Worm (Caenorhabditis elegans) whole organism, L4 larva: ENCODE measurements around the gene rfc-1.

ENCODE experiments used
- F49E8.2 ChIP-seq: sonication (generic microtip); optimal IDR thresholded peaks from 2 replicates; lab custom pipeline; 2016; ENCODE audit warnings: missing compliant biosample characterization, mild to moderate bottlenecking, missing genetic modification characterization, borderline replicate concordance
- T26A8.4 ChIP-seq: fragments of 200-800 bp; sonication (Bioruptor generic); IDR thresholded peaks from 2 replicates; pipeline ENCODE4 v1.3.6; 2022; ENCODE audit warnings: missing genetic modification characterization, missing compliant biosample characterization
- Y105C5A.15 ChIP-seq: fragments of 200-800 bp; sonication (Bioruptor generic); IDR thresholded peaks from 2 replicates; pipeline ENCODE4 v1.3.6; 2022; ENCODE audit warnings: missing genetic modification characterization, missing compliant biosample characterization
- Y48G9A.11 ChIP-seq: fragments of 200-800 bp; sonication (Bioruptor generic); IDR thresholded peaks from 2 replicates; pipeline ENCODE4 v1.3.6; 2022; ENCODE audit warnings: missing genetic modification reagents, missing genetic modification characterization, missing compliant biosample characterization
- ZK546.5 ChIP-seq, 2 experiments: sonication (generic microtip); optimal IDR thresholded peaks; 2 replicates each; lab custom pipeline; 2017; ENCODE audit warnings: missing biosample characterization in 2 of 2, missing genetic modification characterization in 2 of 2
- aha-1 ChIP-seq: fragments of 150-350 bp; peaks from one replicate; lab custom pipeline; 2014; ENCODE audit warnings: missing biosample characterization, missing genetic modification characterization
- ama-1 ChIP-seq: fragments of 150-350 bp; optimal IDR thresholded peaks from 2 replicates; lab custom pipeline; 2014; ENCODE audit warnings: inconsistent platforms, mixed read lengths
- arid-1 ChIP-seq: fragments of 200-800 bp; sonication (Bioruptor generic); conservative IDR thresholded peaks from 2 replicates; pipeline ENCODE4 v1.3.6; 2022; ENCODE audit warnings: missing genetic modification reagents, missing genetic modification characterization, missing compliant biosample characterization
- ceh-44 ChIP-seq: fragments of 200-800 bp; sonication (Bioruptor generic); IDR thresholded peaks from 2 replicates; pipeline ENCODE4 v1.3.6; 2022; ENCODE audit warnings: missing genetic modification reagents, missing genetic modification characterization, missing compliant biosample characterization
- daf-12 ChIP-seq: fragments of 150-350 bp; optimal IDR thresholded peaks from 2 replicates; lab custom pipeline; 2014; ENCODE audit warnings: missing biosample characterization, missing genetic modification reagents, missing genetic modification characterization
- daf-16 ChIP-seq, 3 experiments: sonication (generic microtip); optimal IDR thresholded peaks; 2 replicates each; lab custom pipeline; 2016 to 2017; ENCODE audit warnings: missing genetic modification characterization in 3 of 3, missing genetic modification reagents in 3 of 3, mild to moderate bottlenecking in 2 of 3, missing compliant biosample characterization in 2 of 3, missing biosample characterization in 1 of 3, moderate library complexity in 1 of 3
- daf-19 ChIP-seq: fragments of 200-800 bp; sonication (Bioruptor generic); conservative IDR thresholded peaks from 2 replicates; pipeline ENCODE4 v1.3.6; 2022; ENCODE audit warnings: missing genetic modification characterization, missing compliant biosample characterization
- daf-8 ChIP-seq: fragments of 200-800 bp; sonication (Bioruptor generic); IDR thresholded peaks from 2 replicates; pipeline ENCODE4 v1.3.6; 2022; ENCODE audit warnings: missing genetic modification characterization, missing compliant biosample characterization
- dmd-6 ChIP-seq: fragments of 200-800 bp; sonication (Bioruptor generic); IDR thresholded peaks from 2 replicates; pipeline ENCODE4 v1.3.6; 2022; ENCODE audit warnings: missing genetic modification reagents, missing genetic modification characterization, missing compliant biosample characterization
- dmd-8 ChIP-seq: fragments of 200-800 bp; sonication (Bioruptor generic); IDR thresholded peaks from 2 replicates; pipeline ENCODE4 v1.3.6; 2022; ENCODE audit warnings: missing genetic modification characterization, missing compliant biosample characterization
- dpl-1 ChIP-seq: fragments of 150-350 bp; optimal IDR thresholded peaks from 2 replicates; lab custom pipeline; 2014; ENCODE audit warnings: missing biosample characterization, missing genetic modification reagents, missing genetic modification characterization
- egl-43 ChIP-seq: fragments of 200-800 bp; sonication (Bioruptor generic); IDR thresholded peaks from 2 replicates; pipeline ENCODE4 v1.3.6; 2022; ENCODE audit warnings: missing genetic modification reagents, missing genetic modification characterization, missing compliant biosample characterization
- hif-1 ChIP-seq, 2 experiments: sonication (generic microtip); optimal IDR thresholded peaks; 2 replicates each; lab custom pipeline; 2016 to 2017; ENCODE audit warnings: missing compliant biosample characterization in 2 of 2, missing genetic modification characterization in 2 of 2, missing genetic modification reagents in 2 of 2, missing genotype in 2 of 2, mild to moderate bottlenecking in 1 of 2
- hlh-11 ChIP-seq: fragments of 200-800 bp; sonication (Bioruptor generic); optimal IDR thresholded peaks from 2 replicates; lab custom pipeline; 2018; ENCODE audit warnings: mild to moderate bottlenecking, missing genetic modification characterization, missing compliant biosample characterization
- hlh-30 ChIP-seq: sonication (generic microtip); optimal IDR thresholded peaks from 2 replicates; lab custom pipeline; 2017; ENCODE audit warnings: antibody characterized with exemption, mild to moderate bottlenecking, missing genetic modification characterization, missing compliant biosample characterization; ENCODE audit not compliant: insufficient read depth
- lim-7 ChIP-seq: fragments of 200-800 bp; sonication (Bioruptor generic); IDR thresholded peaks from 2 replicates; pipeline ENCODE4 v1.3.6; 2022; ENCODE audit warnings: missing genetic modification characterization, missing compliant biosample characterization
- lin-1 ChIP-seq: fragments of 200-800 bp; sonication (Bioruptor generic); IDR thresholded peaks from 2 replicates; pipeline ENCODE4 v1.3.6; 2022; ENCODE audit warnings: missing genetic modification reagents, missing genetic modification characterization, missing compliant biosample characterization
- lin-29 ChIP-seq: fragments of 200-800 bp; sonication (Bioruptor generic); IDR thresholded peaks from 2 replicates; pipeline ENCODE4 v1.3.6; 2022; ENCODE audit warnings: missing genetic modification reagents, missing genetic modification characterization, missing compliant biosample characterization
- lin-38 ChIP-seq: fragments of 200-800 bp; sonication (Bioruptor generic); IDR thresholded peaks from 2 replicates; pipeline ENCODE4 v1.3.6; 2022; ENCODE audit warnings: missing genetic modification reagents, missing genetic modification characterization, missing compliant biosample characterization
- madf-5 ChIP-seq, 2 experiments: fragments of 200-800 bp; sonication (Bioruptor generic); IDR thresholded peaks; 2 replicates each; pipeline ENCODE4 v1.3.6; 2022; ENCODE audit warnings: missing compliant biosample characterization in 2 of 2, missing genetic modification characterization in 2 of 2
- madf-9 ChIP-seq: fragments of 200-800 bp; sonication (Bioruptor generic); conservative IDR thresholded peaks from 2 replicates; pipeline ENCODE4 v1.3.6; 2022; ENCODE audit warnings: missing genetic modification reagents, missing genetic modification characterization, missing compliant biosample characterization
- mdt-29 ChIP-seq: fragments of 200-800 bp; sonication (Bioruptor generic); IDR thresholded peaks from 2 replicates; pipeline ENCODE4 v1.3.6; 2022; ENCODE audit warnings: missing genetic modification reagents, missing genetic modification characterization, missing compliant biosample characterization
- mep-1 ChIP-seq: fragments of 150-350 bp; sonication (generic microtip); optimal IDR thresholded peaks from 3 replicates; lab custom pipeline; 2014; ENCODE audit warnings: missing biosample characterization, missing genetic modification characterization
- mes-2 ChIP-seq: sonication (generic microtip); optimal IDR thresholded peaks from 2 replicates; lab custom pipeline; 2016; ENCODE audit warnings: missing genotype, mild to moderate bottlenecking, missing genetic modification characterization, missing compliant biosample characterization; ENCODE audit not compliant: poor library complexity, severe bottlenecking
- nhr-102 ChIP-seq: sonication (generic microtip); optimal IDR thresholded peaks from 2 replicates; lab custom pipeline; 2016; ENCODE audit warnings: mild to moderate bottlenecking, missing genetic modification characterization, moderate library complexity, missing compliant biosample characterization
- nhr-6 ChIP-seq: fragments of 150-350 bp; optimal IDR thresholded peaks from 2 replicates; lab custom pipeline; 2014; ENCODE audit warnings: missing biosample characterization, missing genetic modification characterization
- php-3 ChIP-seq: fragments of 200-800 bp; sonication (Bioruptor generic); IDR thresholded peaks from 2 replicates; pipeline ENCODE4 v1.3.6; 2022; ENCODE audit warnings: missing genetic modification reagents, missing genetic modification characterization, missing compliant biosample characterization
- rbr-2 ChIP-seq: sonication (generic microtip); optimal IDR thresholded peaks from 2 replicates; lab custom pipeline; 2016; ENCODE audit warnings: missing genotype, missing genetic modification characterization, missing compliant biosample characterization
- snpc-4 ChIP-seq: fragments of 150-350 bp; optimal IDR thresholded peaks from 2 replicates; lab custom pipeline; 2014; ENCODE audit warnings: missing biosample characterization, missing genetic modification characterization
- spr-1 ChIP-seq: sonication (generic microtip); optimal IDR thresholded peaks from 2 replicates; lab custom pipeline; 2016; ENCODE audit warnings: mild to moderate bottlenecking, missing genetic modification characterization, missing compliant biosample characterization
- unc-130 ChIP-seq: sonication (generic microtip); optimal IDR thresholded peaks from 2 replicates; lab custom pipeline; 2016; ENCODE audit warnings: missing genetic modification reagents, missing genetic modification characterization, missing compliant biosample characterization
- unc-62 ChIP-seq, 3 experiments: fragments of 150-350 bp in 1 of 3; sonication (generic microtip); optimal IDR thresholded peaks in 2 of 3; peaks in 1 of 3; 1 replicate in 1 of 3; 2 replicates in 2 of 3; lab custom pipeline; 2014 to 2017; ENCODE audit warnings: missing biosample characterization in 3 of 3, missing genetic modification characterization in 3 of 3, missing genetic modification reagents in 3 of 3, missing genotype in 1 of 3
- vab-7 ChIP-seq: fragments of 200-800 bp; sonication (Bioruptor generic); IDR thresholded peaks from 2 replicates; pipeline ENCODE4 v1.3.6; 2022; ENCODE audit warnings: missing genetic modification reagents, missing genetic modification characterization, missing compliant biosample characterization
- zfp-3 ChIP-seq: fragments of 200-800 bp; sonication (Bioruptor generic); conservative IDR thresholded peaks from 2 replicates; pipeline ENCODE4 v1.3.6; 2022; ENCODE audit warnings: missing genetic modification reagents, missing genetic modification characterization, missing compliant biosample characterization
- zip-11 ChIP-seq: fragments of 200-800 bp; sonication (Bioruptor generic); IDR thresholded peaks from 2 replicates; pipeline ENCODE4 v1.3.6; 2022; ENCODE audit warnings: missing genetic modification characterization, missing compliant biosample characterization
- ztf-11 ChIP-seq: fragments of 150-350 bp; optimal IDR thresholded peaks from 2 replicates; lab custom pipeline; 2014; ENCODE audit warnings: missing biosample characterization, missing genetic modification characterization

The rfc-1 gene

ce11 chrV:14645817-14646789 is at the start of gene rfc-1, which contains the start of gene pmp-3:
Gene rfc-1 (minus strand): TSS chrV:14645979.
Gene pmp-3 (plus strand): TSS chrV:14646739.
- peak; percentile 41 for TF ChIP-seq hlh-11 (tag; lab: Kevin White, UChicago)
- peak; percentile 48 for TF ChIP-seq unc-130 (GFP tag; lab: Kevin White, UChicago)
- TF ChIP-seq mep-1, result peak; percentile 10
- no peak for TF ChIP-seq T26A8.4 (GFP tag; lab: Robert Waterston, UW)
- TF ChIP-seq F49E8.2 (tag; lab: Kevin White, UChicago), result no peak
- peak; percentile 54 for TF ChIP-seq nhr-6 (tag; lab: Kevin White, UChicago)
- peak; percentile 89 for TF ChIP-seq lin-38 (GFP tag; lab: Robert Waterston, UW)
- peak; percentile 11 for TF ChIP-seq hlh-30 (tag; lab: Kevin White, UChicago)
- no peak for TF ChIP-seq mdt-29 (GFP tag; lab: Robert Waterston, UW)
- peak; percentile 61 for TF ChIP-seq mes-2 (tag; lab: Kevin White, UChicago)
- TF ChIP-seq daf-16 (GFP tag; optimal IDR thresholded peaks at IDR 0.05; lab: Kevin White, UChicago), result no peak
- TF ChIP-seq daf-16 (tag; optimal IDR thresholded peaks at IDR 0.05; lab: Kevin White, UChicago), result peak; percentile 6
- TF ChIP-seq dpl-1 (GFP tag; lab: Kevin White, UChicago), result peak; percentile 84
- TF ChIP-seq zip-11 (GFP tag; lab: Robert Waterston, UW), result no peak

ce11 chrV:14689060-14689750 is 43.4 kb upstream of the rfc-1 start, which contains the start of gene gasr-8:
Gene gasr-8 (plus strand): TSS chrV:14689110.
- TF ChIP-seq daf-19 (GFP tag; lab: Robert Waterston, UW) (no peak), lim-7 (GFP tag; lab: Robert Waterston, UW) (peak; percentile 62; the same call in 1 of the 2 replicates), daf-8 (GFP tag; lab: Robert Waterston, UW) (no peak), unc-62 (GFP tag; optimal IDR thresholded peaks at IDR 0.05 in 1 of 2; lab: Kevin White, UChicago) (no peak), unc-62 (tag; optimal IDR thresholded peaks at IDR 0.05; lab: Kevin White, UChicago) (no peak), zfp-3 (0 out of 2 replicates have a peak, but pooled peaks have one; percentile 52), hif-1 (tag; optimal IDR thresholded peaks at IDR 0.05; lab: Kevin White, UChicago) (no peak), unc-130 (GFP tag; lab: Kevin White, UChicago) (peak; percentile 20), snpc-4 (tag; lab: Kevin White, UChicago) (no peak), ZK546.5 (tag; optimal IDR thresholded peaks at IDR 0.05; lab: Kevin White, UChicago) (no peak), aha-1 (peak; percentile 35), daf-16 (GFP tag; optimal IDR thresholded peaks at IDR 0.05; lab: Kevin White, UChicago) (no peak), daf-16 (tag; optimal IDR thresholded peaks at IDR 0.05; lab: Kevin White, UChicago) (peak; percentile 38), zip-11 (GFP tag; lab: Robert Waterston, UW) (no peak), F49E8.2 (tag; lab: Kevin White, UChicago) (no peak), daf-12 (no peak), mes-2 (tag; lab: Kevin White, UChicago) (peak; percentile 68), egl-43 (GFP tag; lab: Robert Waterston, UW) (peak; percentile 71), nhr-6 (tag; lab: Kevin White, UChicago) (peak; percentile 21), vab-7 (GFP tag; lab: Robert Waterston, UW) (peak; percentile 51; the same call in 1 of the 2 replicates), rbr-2 (tag; lab: Kevin White, UChicago) (no peak), nhr-102 (tag; lab: Kevin White, UChicago) (peak; percentile 3), ztf-11 (no peak), dpl-1 (GFP tag; lab: Kevin White, UChicago) (no peak), Y48G9A.11 (GFP tag; lab: Robert Waterston, UW) (peak; percentile 29; the same call in 1 of the 2 replicates), Y105C5A.15 (GFP tag; lab: Robert Waterston, UW) (0 out of 2 replicates have a peak, but pooled peaks have one; percentile 15), lin-1 (GFP tag; lab: Robert Waterston, UW) (peak; percentile 69), dmd-8 (GFP tag; lab: Robert Waterston, UW) (peak; percentile 72; the same call in 1 of the 2 replicates), madf-5 (GFP tag; IDR thresholded peaks at IDR 0.05; lab: Robert Waterston, UW) (peak in 1 of 2 experiments; percentile 55; a peak in 1 of 4 replicates), dmd-6 (GFP tag; lab: Robert Waterston, UW) (peak; percentile 39), lin-29 (0 out of 2 replicates have a peak, but pooled peaks have one; percentile 10), madf-9 (GFP tag; lab: Robert Waterston, UW) (0 out of 2 replicates have a peak, but pooled peaks have one; percentile 22), php-3 (GFP tag; lab: Robert Waterston, UW) (no peak), arid-1 (0 out of 2 replicates have a peak, but pooled peaks have one; percentile 42), spr-1 (tag; lab: Kevin White, UChicago) (no peak), ama-1 (no peak), ceh-44 (GFP tag; lab: Robert Waterston, UW) (0 out of 2 replicates have a peak, but pooled peaks have one; percentile 42)
